Worm (Caenorhabditis elegans) whole organism, L2 larva: ENCODE measurements around the gene dhs-19.

Experiments
- F13H6.1 ChIP-seq: sonication (generic microtip); optimal IDR thresholded peaks from 2 replicates; lab custom pipeline; 2016; ENCODE audit warnings: missing genetic modification characterization, missing compliant biosample characterization
- R02D3.7 ChIP-seq: fragments of 150-350 bp; optimal IDR thresholded peaks from 2 replicates; lab custom pipeline; 2014; ENCODE audit warnings: missing biosample characterization, missing genetic modification characterization
- blmp-1 ChIP-seq: sonication (generic microtip); optimal IDR thresholded peaks from 2 replicates; lab custom pipeline; 2017; ENCODE audit warnings: missing genetic modification characterization, mild to moderate bottlenecking, missing compliant biosample characterization, antibody characterized with exemption, moderate library complexity; ENCODE audit not compliant: insufficient read depth
- ceh-82 ChIP-seq: fragments of 150-350 bp; optimal IDR thresholded peaks from 2 replicates; lab custom pipeline; 2014; ENCODE audit warnings: missing biosample characterization, missing genetic modification characterization
- mab-5 ChIP-seq: fragments of 150-350 bp; optimal IDR thresholded peaks from 2 replicates; lab custom pipeline; 2014; ENCODE audit warnings: missing biosample characterization, missing genetic modification characterization
- nhr-11 ChIP-seq: fragments of 150-350 bp; optimal IDR thresholded peaks from 2 replicates; lab custom pipeline; 2014; ENCODE audit warnings: missing biosample characterization, missing genetic modification characterization
- sma-9 ChIP-seq, 2 experiments: fragments of 150-350 bp in 1 of 2; sonication (generic microtip) in 1 of 2; optimal IDR thresholded peaks; 2 replicates each; lab custom pipeline; 2014 to 2016; ENCODE audit warnings: missing genetic modification characterization in 2 of 2, mild to moderate bottlenecking in 1 of 2, missing biosample characterization in 1 of 2, missing compliant biosample characterization in 1 of 2, missing genetic modification reagents in 1 of 2, moderate library complexity in 1 of 2
- unc-55 ChIP-seq: fragments of 150-350 bp; sonication (generic microtip); optimal IDR thresholded peaks from 3 replicates; lab custom pipeline; 2014; ENCODE audit warnings: missing biosample characterization, missing genetic modification reagents, missing genetic modification characterization
- ztf-11 ChIP-seq: sonication (generic microtip); optimal IDR thresholded peaks from 2 replicates; lab custom pipeline; 2017; ENCODE audit warnings: missing biosample characterization, missing genetic modification characterization

- TF ChIP-seq nhr-11, result no peak
- peak; percentile 56 for TF ChIP-seq F13H6.1 (tag; lab: Kevin White, UChicago)
- no peak for TF ChIP-seq unc-55 (GFP tag; lab: Kevin White, UChicago)
- no peak for TF ChIP-seq ceh-82
- TF ChIP-seq R02D3.7 (tag; lab: Kevin White, UChicago), result no peak
- peak; percentile 7 for TF ChIP-seq sma-9 (GFP tag; optimal IDR thresholded peaks at IDR 0.05; lab: Kevin White, UChicago)
- no peak for TF ChIP-seq sma-9 (tag; optimal IDR thresholded peaks at IDR 0.05; lab: Kevin White, UChicago)
- no peak for TF ChIP-seq ztf-11 (tag; lab: Kevin White, UChicago)
- TF ChIP-seq mab-5 (tag; lab: Kevin White, UChicago), result no peak
- TF ChIP-seq blmp-1 (tag; lab: Kevin White, UChicago), result no peak
Observed at ce11 chrV:11446297-11446696, 44.0 kb downstream of the dhs-19 start, which contains the start of gene mig-17.
